Worm (Caenorhabditis elegans) whole organism, L4 larva: ENCODE data around the gene lgg-3.

ENCODE experiments used
- F44E2.7 ChIP-seq: fragments of 200-800 bp; sonication (Bioruptor generic); IDR thresholded peaks from 2 replicates; pipeline ENCODE4 v2.1.2; 2022; ENCODE audit warnings: missing genetic modification characterization, missing compliant biosample characterization
- R02D3.7 ChIP-seq: fragments of 150-350 bp; sonication (generic microtip); optimal IDR thresholded peaks from 3 replicates; lab custom pipeline; 2014; ENCODE audit warnings: missing biosample characterization, missing genetic modification characterization
- T20F7.1 ChIP-seq: fragments of 200-800 bp; sonication (Bioruptor generic); optimal IDR thresholded peaks from 2 replicates; lab custom pipeline; 2018; ENCODE audit warnings: mild to moderate bottlenecking, missing genetic modification characterization, missing compliant biosample characterization
- Y105C5A.15 ChIP-seq: fragments of 200-800 bp; sonication (Bioruptor generic); IDR thresholded peaks from 2 replicates; pipeline ENCODE4 v1.3.6; 2022; ENCODE audit warnings: missing genetic modification characterization, missing compliant biosample characterization
- ZK337.2 ChIP-seq: fragments of 200-800 bp; sonication (Bioruptor generic); IDR thresholded peaks from 2 replicates; pipeline ENCODE4 v1.3.6; 2022; ENCODE audit warnings: missing genetic modification reagents, missing genetic modification characterization, missing compliant biosample characterization
- ZK546.5 ChIP-seq, 2 experiments: sonication (generic microtip); optimal IDR thresholded peaks; 2 replicates each; lab custom pipeline; 2017; ENCODE audit warnings: missing biosample characterization in 2 of 2, missing genetic modification characterization in 2 of 2
- aha-1 ChIP-seq: fragments of 150-350 bp; peaks from one replicate; lab custom pipeline; 2014; ENCODE audit warnings: missing biosample characterization, missing genetic modification characterization
- ceh-20 ChIP-seq: fragments of 200-800 bp; sonication (Bioruptor generic); IDR thresholded peaks from 2 replicates; pipeline ENCODE4 v1.3.6; 2022; ENCODE audit warnings: missing genetic modification reagents, missing genetic modification characterization, missing compliant biosample characterization
- ceh-32 ChIP-seq: sonication (generic microtip); optimal IDR thresholded peaks from 2 replicates; lab custom pipeline; 2016; ENCODE audit warnings: mild to moderate bottlenecking, missing genetic modification characterization, missing compliant biosample characterization; ENCODE audit not compliant: poor library complexity
- ceh-82 ChIP-seq: sonication (generic microtip); optimal IDR thresholded peaks from 2 replicates; lab custom pipeline; 2017; ENCODE audit warnings: missing biosample characterization, missing genetic modification characterization
- daf-19 ChIP-seq: fragments of 200-800 bp; sonication (Bioruptor generic); conservative IDR thresholded peaks from 2 replicates; pipeline ENCODE4 v1.3.6; 2022; ENCODE audit warnings: missing genetic modification characterization, missing compliant biosample characterization
- dmd-6 ChIP-seq: fragments of 200-800 bp; sonication (Bioruptor generic); IDR thresholded peaks from 2 replicates; pipeline ENCODE4 v1.3.6; 2022; ENCODE audit warnings: missing genetic modification reagents, missing genetic modification characterization, missing compliant biosample characterization
- dmd-8 ChIP-seq: fragments of 200-800 bp; sonication (Bioruptor generic); IDR thresholded peaks from 2 replicates; pipeline ENCODE4 v1.3.6; 2022; ENCODE audit warnings: missing genetic modification characterization, missing compliant biosample characterization
- dpl-1 ChIP-seq: fragments of 150-350 bp; optimal IDR thresholded peaks from 2 replicates; lab custom pipeline; 2014; ENCODE audit warnings: missing biosample characterization, missing genetic modification reagents, missing genetic modification characterization
- duxl-1 ChIP-seq: sonication (generic microtip); optimal IDR thresholded peaks from 2 replicates; lab custom pipeline; 2016; ENCODE audit warnings: mild to moderate bottlenecking, missing genetic modification characterization, moderate library complexity, missing compliant biosample characterization; ENCODE audit not compliant: poor library complexity
- dve-1 ChIP-seq: sonication (generic microtip); optimal IDR thresholded peaks from 2 replicates; lab custom pipeline; 2017; ENCODE audit warnings: antibody characterized with exemption, mild to moderate bottlenecking, missing genetic modification characterization, missing compliant biosample characterization; ENCODE audit not compliant: insufficient read depth
- egl-27 ChIP-seq: sonication (generic microtip); optimal IDR thresholded peaks from 3 replicates; lab custom pipeline; 2017; ENCODE audit warnings: missing biosample characterization, missing genetic modification reagents, missing genetic modification characterization
- egl-43 ChIP-seq: fragments of 200-800 bp; sonication (Bioruptor generic); IDR thresholded peaks from 2 replicates; pipeline ENCODE4 v1.3.6; 2022; ENCODE audit warnings: missing genetic modification reagents, missing genetic modification characterization, missing compliant biosample characterization
- fkh-10 ChIP-seq: fragments of 150-350 bp; optimal IDR thresholded peaks from 2 replicates; lab custom pipeline; 2014; ENCODE audit warnings: missing biosample characterization, missing genetic modification reagents, missing genetic modification characterization
- fos-1 ChIP-seq: fragments of 150-350 bp; optimal IDR thresholded peaks from 2 replicates; lab custom pipeline; 2014; ENCODE audit warnings: missing biosample characterization, missing genetic modification characterization
- hif-1 ChIP-seq, 2 experiments: sonication (generic microtip); optimal IDR thresholded peaks; 2 replicates each; lab custom pipeline; 2016 to 2017; ENCODE audit warnings: missing compliant biosample characterization in 2 of 2, missing genetic modification characterization in 2 of 2, missing genetic modification reagents in 2 of 2, missing genotype in 2 of 2, mild to moderate bottlenecking in 1 of 2
- hlh-11 ChIP-seq: fragments of 200-800 bp; sonication (Bioruptor generic); optimal IDR thresholded peaks from 2 replicates; lab custom pipeline; 2018; ENCODE audit warnings: mild to moderate bottlenecking, missing genetic modification characterization, missing compliant biosample characterization
- hlh-30 ChIP-seq: sonication (generic microtip); optimal IDR thresholded peaks from 2 replicates; lab custom pipeline; 2017; ENCODE audit warnings: antibody characterized with exemption, mild to moderate bottlenecking, missing genetic modification characterization, missing compliant biosample characterization; ENCODE audit not compliant: insufficient read depth
- jun-1 ChIP-seq: fragments of 150-350 bp; optimal IDR thresholded peaks from 2 replicates; lab custom pipeline; 2014; ENCODE audit warnings: missing biosample characterization, missing genetic modification reagents, missing genetic modification characterization
- lin-39 ChIP-seq: fragments of 150-350 bp; optimal IDR thresholded peaks from 2 replicates; lab custom pipeline; 2014; ENCODE audit warnings: missing biosample characterization, missing genetic modification reagents, missing genetic modification characterization
- lir-3 ChIP-seq: sonication (generic microtip); optimal IDR thresholded peaks from 2 replicates; lab custom pipeline; 2016; ENCODE audit warnings: mild to moderate bottlenecking, missing genetic modification characterization, missing compliant biosample characterization
- lsy-2 ChIP-seq, 2 experiments: fragments of 150-350 bp in 1 of 2; sonication (generic microtip) in 1 of 2; optimal IDR thresholded peaks; 2 replicates each; lab custom pipeline; 2014 to 2017; ENCODE audit warnings: missing biosample characterization in 2 of 2, missing genetic modification characterization in 2 of 2
- madf-9 ChIP-seq: fragments of 200-800 bp; sonication (Bioruptor generic); conservative IDR thresholded peaks from 2 replicates; pipeline ENCODE4 v1.3.6; 2022; ENCODE audit warnings: missing genetic modification reagents, missing genetic modification characterization, missing compliant biosample characterization
- mdl-1 ChIP-seq, 2 experiments: fragments of 150-350 bp in 1 of 2; sonication (generic microtip) in 1 of 2; optimal IDR thresholded peaks; 2 replicates each; lab custom pipeline; 2014 to 2017; ENCODE audit warnings: missing biosample characterization in 2 of 2, missing genetic modification characterization in 2 of 2
- mes-2 ChIP-seq: sonication (generic microtip); optimal IDR thresholded peaks from 2 replicates; lab custom pipeline; 2016; ENCODE audit warnings: missing genotype, mild to moderate bottlenecking, missing genetic modification characterization, missing compliant biosample characterization; ENCODE audit not compliant: poor library complexity, severe bottlenecking
- nhr-10 ChIP-seq: fragments of 150-350 bp; optimal IDR thresholded peaks from 2 replicates; lab custom pipeline; 2014; ENCODE audit warnings: missing biosample characterization, missing genetic modification characterization
- nhr-11 ChIP-seq: fragments of 150-350 bp; optimal IDR thresholded peaks from 2 replicates; lab custom pipeline; 2014; ENCODE audit warnings: missing biosample characterization, missing genetic modification characterization
- nhr-28 ChIP-seq: fragments of 150-350 bp; optimal IDR thresholded peaks from 2 replicates; lab custom pipeline; 2014; ENCODE audit warnings: missing biosample characterization, missing genetic modification characterization
- nhr-42 ChIP-seq: fragments of 200-800 bp; sonication (Bioruptor generic); IDR thresholded peaks from 2 replicates; pipeline ENCODE4 v1.3.6; 2022; ENCODE audit warnings: missing genetic modification characterization, missing compliant biosample characterization
- nhr-48 ChIP-seq: sonication (generic microtip); optimal IDR thresholded peaks from 2 replicates; lab custom pipeline; 2016; ENCODE audit warnings: mild to moderate bottlenecking, missing genetic modification characterization, missing compliant biosample characterization
- nhr-6 ChIP-seq: fragments of 150-350 bp; optimal IDR thresholded peaks from 2 replicates; lab custom pipeline; 2014; ENCODE audit warnings: missing biosample characterization, missing genetic modification characterization
- nhr-76 ChIP-seq: fragments of 150-350 bp; optimal IDR thresholded peaks from 2 replicates; lab custom pipeline; 2014; ENCODE audit warnings: missing biosample characterization, missing genetic modification characterization
- pqm-1 ChIP-seq: sonication (generic microtip); optimal IDR thresholded peaks from 2 replicates; lab custom pipeline; 2017; ENCODE audit warnings: missing biosample characterization, missing genetic modification characterization
- rbr-2 ChIP-seq: sonication (generic microtip); optimal IDR thresholded peaks from 2 replicates; lab custom pipeline; 2016; ENCODE audit warnings: missing genotype, missing genetic modification characterization, missing compliant biosample characterization
- saeg-2 ChIP-seq: fragments of 200-800 bp; sonication (Bioruptor generic); IDR thresholded peaks from 2 replicates; pipeline ENCODE4 v1.3.6; 2022; ENCODE audit warnings: missing genetic modification reagents, missing genetic modification characterization, missing compliant biosample characterization
- set-16 ChIP-seq: fragments of 200-800 bp; sonication (Bioruptor generic); IDR thresholded peaks from 2 replicates; pipeline ENCODE4 v1.3.6; 2022; ENCODE audit warnings: missing genetic modification reagents, missing genetic modification characterization, missing compliant biosample characterization
- snpc-1.2 ChIP-seq: fragments of 200-800 bp; sonication (Bioruptor generic); IDR thresholded peaks from 2 replicates; pipeline ENCODE4 v1.3.6; 2022; ENCODE audit warnings: missing genetic modification reagents, missing genetic modification characterization, missing compliant biosample characterization
- spr-3 ChIP-seq: fragments of 200-800 bp; sonication (Bioruptor generic); optimal IDR thresholded peaks from 2 replicates; lab custom pipeline; 2018; ENCODE audit warnings: mild to moderate bottlenecking, missing genetic modification characterization, missing compliant biosample characterization
- tag-97 ChIP-seq: fragments of 200-800 bp; sonication (Bioruptor generic); IDR thresholded peaks from 2 replicates; pipeline ENCODE4 v1.3.6; 2022; ENCODE audit warnings: missing genetic modification characterization, missing compliant biosample characterization
- unc-130 ChIP-seq: sonication (generic microtip); optimal IDR thresholded peaks from 2 replicates; lab custom pipeline; 2016; ENCODE audit warnings: missing genetic modification reagents, missing genetic modification characterization, missing compliant biosample characterization
- vab-7 ChIP-seq: fragments of 200-800 bp; sonication (Bioruptor generic); IDR thresholded peaks from 2 replicates; pipeline ENCODE4 v1.3.6; 2022; ENCODE audit warnings: missing genetic modification reagents, missing genetic modification characterization, missing compliant biosample characterization
- zag-1 ChIP-seq: fragments of 150-350 bp; optimal IDR thresholded peaks from 2 replicates; lab custom pipeline; 2014; ENCODE audit warnings: missing biosample characterization, missing genetic modification characterization
- zfp-2 ChIP-seq: sonication (generic microtip); optimal IDR thresholded peaks from 2 replicates; lab custom pipeline; 2016; ENCODE audit warnings: mild to moderate bottlenecking, missing genetic modification characterization, missing compliant biosample characterization
- zip-11 ChIP-seq: fragments of 200-800 bp; sonication (Bioruptor generic); IDR thresholded peaks from 2 replicates; pipeline ENCODE4 v1.3.6; 2022; ENCODE audit warnings: missing genetic modification characterization, missing compliant biosample characterization
- zip-2 ChIP-seq: fragments of 150-350 bp; optimal IDR thresholded peaks from 2 replicates; lab custom pipeline; 2014; ENCODE audit warnings: missing biosample characterization, missing genetic modification characterization
- ztf-7 ChIP-seq: fragments of 150-350 bp; optimal IDR thresholded peaks from 2 replicates; lab custom pipeline; 2014; ENCODE audit warnings: missing biosample characterization, missing genetic modification characterization

The lgg-3 gene

ce11 chrIII:5697963-5698730, at the start of gene lgg-3, which contains the start of gene rgs-5:
TSS of gene lgg-3 (minus strand) at chrIII:5698013.
TSS of gene rgs-5 (plus strand) at chrIII:5698555.
- no peak for TF ChIP-seq nhr-42 (GFP tag; lab: Robert Waterston, UW)
- no peak for TF ChIP-seq F44E2.7
- no peak for TF ChIP-seq nhr-48 (tag; lab: Kevin White, UChicago)
- TF ChIP-seq nhr-76 (tag; lab: Kevin White, UChicago), result no peak
- peak; percentile 1 for TF ChIP-seq dve-1
- TF ChIP-seq madf-9 (GFP tag; lab: Robert Waterston, UW), result no peak
- no peak for TF ChIP-seq zag-1 (tag; lab: Kevin White, UChicago)
- TF ChIP-seq ZK337.2 (GFP tag; lab: Robert Waterston, UW), result no peak
- no peak for TF ChIP-seq saeg-2 (GFP tag; lab: Robert Waterston, UW)
- TF ChIP-seq fkh-10, result no peak
- no peak for TF ChIP-seq fos-1
- no peak for TF ChIP-seq dmd-8
- no peak for TF ChIP-seq dmd-6 (GFP tag; lab: Robert Waterston, UW)
- TF ChIP-seq R02D3.7 (tag; lab: Kevin White, UChicago), result no peak
- TF ChIP-seq aha-1 (tag; lab: Kevin White, UChicago), result no peak
- no peak for TF ChIP-seq snpc-1.2
- no peak for TF ChIP-seq zfp-2 (tag; lab: Kevin White, UChicago)
- no peak for TF ChIP-seq lir-3 (tag; lab: Kevin White, UChicago)
- TF ChIP-seq ceh-32 (tag; lab: Kevin White, UChicago), result no peak
- peak; percentile 71 for TF ChIP-seq mes-2 (tag; lab: Kevin White, UChicago)
- peak; percentile 14 for TF ChIP-seq rbr-2 (tag; lab: Kevin White, UChicago)
- no peak for TF ChIP-seq daf-19 (GFP tag; lab: Robert Waterston, UW)
- no peak for TF ChIP-seq egl-43 (GFP tag; lab: Robert Waterston, UW)
- no peak for TF ChIP-seq egl-27 (tag; lab: Kevin White, UChicago)
- peak in 1 of 2 experiments; percentile 22 for TF ChIP-seq hif-1 (tag; optimal IDR thresholded peaks at IDR 0.05; lab: Kevin White, UChicago)
- TF ChIP-seq Y105C5A.15 (GFP tag; lab: Robert Waterston, UW), result no peak
- peak; percentile 44 for TF ChIP-seq hlh-30
- no peak for TF ChIP-seq jun-1 (tag; lab: Kevin White, UChicago)
- TF ChIP-seq set-16 (GFP tag; lab: Robert Waterston, UW), result no peak
- TF ChIP-seq nhr-11 (tag; lab: Kevin White, UChicago), result no peak
- TF ChIP-seq duxl-1 (tag; lab: Kevin White, UChicago), result no peak
- peak; percentile 2 for TF ChIP-seq nhr-6 (tag; lab: Kevin White, UChicago)
- no peak for TF ChIP-seq ceh-82 (tag; lab: Kevin White, UChicago)
- no peak for TF ChIP-seq T20F7.1 (GFP tag; lab: Kevin White, UChicago)
- TF ChIP-seq ceh-20 (GFP tag; lab: Robert Waterston, UW), result no peak
- no peak for TF ChIP-seq ZK546.5 (tag; optimal IDR thresholded peaks at IDR 0.05; lab: Kevin White, UChicago)
- no peak for TF ChIP-seq lin-39 (tag; lab: Kevin White, UChicago)
- TF ChIP-seq zip-11, result no peak
- peak; percentile 51 for TF ChIP-seq nhr-28 (tag; lab: Kevin White, UChicago)
- TF ChIP-seq unc-130 (GFP tag; lab: Kevin White, UChicago), result no peak
- peak; percentile 52 for TF ChIP-seq hlh-11
- no peak for TF ChIP-seq zip-2 (tag; lab: Kevin White, UChicago)
- no peak for TF ChIP-seq spr-3 (GFP tag; lab: Kevin White, UChicago)
- no peak for TF ChIP-seq vab-7 (GFP tag; lab: Robert Waterston, UW)
- TF ChIP-seq pqm-1 (tag; lab: Kevin White, UChicago), result no peak
- TF ChIP-seq mdl-1 (tag; optimal IDR thresholded peaks at IDR 0.05; lab: Kevin White, UChicago), result no peak
- TF ChIP-seq lsy-2 (tag; optimal IDR thresholded peaks at IDR 0.05; lab: Kevin White, UChicago), result peak in 1 of 2 experiments; percentile 64
- TF ChIP-seq ztf-7 (tag; lab: Kevin White, UChicago), result no peak
- TF ChIP-seq tag-97, result no peak
- peak; percentile 58 for TF ChIP-seq dpl-1 (GFP tag; lab: Kevin White, UChicago)
- no peak for TF ChIP-seq nhr-10 (tag; lab: Kevin White, UChicago)
